Fruit fly (Drosophila melanogaster) whole organism, embryonic: Measurements from ENCODE around the gene Gyc88E.

Experiments used
- Atf-2 ChIP-seq: fragments of 200-800 bp; sonication (Bioruptor generic); optimal IDR thresholded peaks from 2 replicates; lab custom pipeline; 2016; ENCODE audit warnings: missing biosample characterization, missing genetic modification characterization
- Atf6 ChIP-seq: fragments of 200-800 bp; sonication (Bioruptor generic); IDR thresholded peaks from 2 replicates; pipeline ENCODE4 v1.3.6; 2022; ENCODE audit warnings: missing biosample characterization, missing genetic modification characterization
- CG11093 ChIP-seq: fragments of 200-800 bp; sonication (Bioruptor generic); IDR thresholded peaks from 3 replicates; pipeline ENCODE4 v1.3.6; 2022; ENCODE audit warnings: missing biosample characterization, missing genetic modification characterization
- CG11247 ChIP-seq: fragments of 200-800 bp; sonication (Bioruptor generic); IDR thresholded peaks from 2 replicates; pipeline ENCODE4 v1.3.6; 2022; ENCODE audit warnings: missing biosample characterization, missing genetic modification characterization
- CG11398 ChIP-seq: fragments of 200-800 bp; sonication (Bioruptor generic); optimal IDR thresholded peaks from 2 replicates; lab custom pipeline; 2016; ENCODE audit warnings: missing biosample characterization, missing genetic modification characterization
- CG11560 ChIP-seq: fragments of 200-800 bp; sonication (Bioruptor generic); IDR thresholded peaks from 3 replicates; pipeline ENCODE4 v1.3.6; 2022; ENCODE audit warnings: missing biosample characterization, missing genetic modification characterization
- CG12071 ChIP-seq: fragments of 200-800 bp; sonication (Bioruptor generic); optimal IDR thresholded peaks from 3 replicates; lab custom pipeline; 2018; ENCODE audit warnings: missing biosample characterization, mild to moderate bottlenecking, missing genetic modification characterization
- CG13894 ChIP-seq: fragments of 200-800 bp; sonication (Bioruptor generic); optimal IDR thresholded peaks from 3 replicates; lab custom pipeline; 2018; ENCODE audit warnings: missing biosample characterization, mild to moderate bottlenecking, missing genetic modification characterization, moderate library complexity
- CG14050 ChIP-seq: fragments of 200-800 bp; sonication (Bioruptor generic); IDR thresholded peaks from 3 replicates; pipeline ENCODE4 v1.3.6; 2022; ENCODE audit warnings: missing biosample characterization, missing genetic modification characterization
- CG15514 ChIP-seq: fragments of 200-800 bp; sonication (Bioruptor generic); optimal IDR thresholded peaks from 3 replicates; lab custom pipeline; 2017; ENCODE audit warnings: missing biosample characterization, missing genetic modification characterization, mild to moderate bottlenecking, moderate library complexity, missing genetic modification reagents
- CG17385 ChIP-seq: fragments of 200-800 bp; sonication (Bioruptor generic); optimal IDR thresholded peaks from 3 replicates; lab custom pipeline; 2018; ENCODE audit warnings: missing biosample characterization, mild to moderate bottlenecking, missing genetic modification characterization
- CG17802 ChIP-seq: fragments of 200-800 bp; sonication (Bioruptor generic); optimal IDR thresholded peaks from 2 replicates; lab custom pipeline; 2018; ENCODE audit warnings: missing biosample characterization, mild to moderate bottlenecking, missing genetic modification characterization, moderate library complexity
- CG2199 ChIP-seq: fragments of 200-800 bp; sonication (Bioruptor generic); IDR thresholded peaks from 3 replicates; pipeline ENCODE4 v1.3.6; 2022; ENCODE audit warnings: missing biosample characterization, missing genetic modification characterization
- CG30431 ChIP-seq: fragments of 200-800 bp; sonication (Bioruptor generic); optimal IDR thresholded peaks from 2 replicates; lab custom pipeline; 2017; ENCODE audit warnings: missing biosample characterization, missing genetic modification characterization
- CG4360 ChIP-seq: fragments of 200-800 bp; sonication (Bioruptor generic); IDR thresholded peaks from 2 replicates; pipeline ENCODE4 v1.3.6; 2022; ENCODE audit warnings: missing biosample characterization, missing genetic modification characterization
- CG4820 ChIP-seq: fragments of 200-800 bp; sonication (Bioruptor generic); optimal IDR thresholded peaks from 3 replicates; lab custom pipeline; 2016; ENCODE audit warnings: missing biosample characterization, missing genetic modification characterization
- CG6175 ChIP-seq: fragments of 200-800 bp; sonication (Bioruptor generic); IDR thresholded peaks from 3 replicates; pipeline ENCODE4 v1.3.6; 2022; ENCODE audit warnings: missing biosample characterization, missing genetic modification characterization
- CG9797 ChIP-seq: fragments of 200-800 bp; sonication (Bioruptor generic); optimal IDR thresholded peaks from 3 replicates; lab custom pipeline; 2018; ENCODE audit warnings: missing biosample characterization, mild to moderate bottlenecking, missing genetic modification characterization
- CHES-1-like ChIP-seq: fragments of 200-800 bp; sonication (Bioruptor generic); optimal IDR thresholded peaks from 2 replicates; lab custom pipeline; 2016; ENCODE audit warnings: missing biosample characterization, missing genetic modification characterization
- Deaf1 ChIP-seq: fragments of 200-800 bp; optimal IDR thresholded peaks from 3 replicates; lab custom pipeline; 2019; ENCODE audit warnings: missing biosample characterization, mild to moderate bottlenecking, missing genetic modification characterization, moderate library complexity
- E2f2 ChIP-seq: fragments of 200-800 bp; sonication (Bioruptor generic); IDR thresholded peaks from 2 replicates; pipeline ENCODE4 v1.3.6; 2022; ENCODE audit warnings: missing biosample characterization, missing genetic modification characterization
- Hr3 ChIP-seq: fragments of 200-800 bp; sonication (Bioruptor generic); optimal IDR thresholded peaks from 3 replicates; lab custom pipeline; 2016; ENCODE audit warnings: missing biosample characterization, missing genetic modification characterization
- Lpt ChIP-seq: fragments of >200 bp; optimal IDR thresholded peaks from 2 replicates; lab custom pipeline; 2018; ENCODE audit warnings: missing biosample characterization, missing genetic modification characterization
- Neu2 ChIP-seq: fragments of 200-800 bp; sonication (Bioruptor generic); optimal IDR thresholded peaks from 3 replicates; lab custom pipeline; 2016; ENCODE audit warnings: missing biosample characterization, missing genetic modification characterization, borderline replicate concordance
- Xbp1 ChIP-seq: fragments of 200-800 bp; sonication (Bioruptor generic); optimal IDR thresholded peaks from 3 replicates; lab custom pipeline; 2016; ENCODE audit warnings: missing biosample characterization, mild to moderate bottlenecking, missing genetic modification characterization
- al ChIP-seq: fragments of 200-800 bp; sonication (Bioruptor generic); IDR thresholded peaks from 2 replicates; pipeline ENCODE4 v1.3.6; 2022; ENCODE audit warnings: missing biosample characterization, missing genetic modification characterization
- bab2 ChIP-seq: fragments of 200-800 bp; sonication (Bioruptor generic); optimal IDR thresholded peaks from 2 replicates; lab custom pipeline; 2016; ENCODE audit warnings: missing biosample characterization, missing genetic modification characterization
- bsh ChIP-seq, 2 experiments: fragments of 200-800 bp; sonication (Bioruptor generic); optimal IDR thresholded peaks; 2 replicates each; lab custom pipeline; 2017 to 2018; ENCODE audit warnings: mild to moderate bottlenecking in 2 of 2, missing biosample characterization in 2 of 2, missing genetic modification characterization in 2 of 2, moderate library complexity in 1 of 2
- chif ChIP-seq, 2 experiments: fragments of 200-800 bp; sonication (Bioruptor generic); optimal IDR thresholded peaks; 3 replicates each; lab custom pipeline; 2016; ENCODE audit warnings: missing biosample characterization in 2 of 2, missing genetic modification characterization in 2 of 2
- cwo ChIP-seq: fragments of 200-800 bp; sonication (Bioruptor generic); optimal IDR thresholded peaks from 3 replicates; lab custom pipeline; 2017; ENCODE audit warnings: missing biosample characterization, missing genetic modification characterization, mild to moderate bottlenecking, moderate library complexity, missing genetic modification reagents
- emc ChIP-seq: fragments of 200-800 bp; sonication (Bioruptor generic); optimal IDR thresholded peaks from 2 replicates; lab custom pipeline; 2016; ENCODE audit warnings: missing biosample characterization, missing genetic modification characterization
- ftz-f1 ChIP-seq: fragments of 200-800 bp; sonication (Bioruptor generic); optimal IDR thresholded peaks from 2 replicates; lab custom pipeline; 2016; ENCODE audit warnings: missing biosample characterization, missing genetic modification characterization
- gcm2 ChIP-seq: fragments of 200-800 bp; sonication (Bioruptor generic); optimal IDR thresholded peaks from 2 replicates; lab custom pipeline; 2016; ENCODE audit warnings: missing biosample characterization, missing genetic modification characterization
- hbn ChIP-seq: fragments of 200-800 bp; sonication (Bioruptor generic); IDR thresholded peaks from 2 replicates; pipeline ENCODE4 v1.3.6; 2022; ENCODE audit warnings: missing biosample characterization, missing genetic modification characterization; ENCODE audit not compliant: partially characterized antibody
- jing ChIP-seq: fragments of 200-800 bp; sonication (Bioruptor generic); optimal IDR thresholded peaks from 2 replicates; lab custom pipeline; 2018; ENCODE audit warnings: missing biosample characterization, mild to moderate bottlenecking, missing genetic modification characterization
- kah ChIP-seq: fragments of 200-800 bp; sonication (Bioruptor generic); optimal IDR thresholded peaks from 2 replicates; lab custom pipeline; 2018; ENCODE audit warnings: missing biosample characterization, mild to moderate bottlenecking, missing genetic modification characterization
- lov ChIP-seq, 2 experiments: fragments of 200-800 bp in 1 of 2; fragments of >200 bp in 1 of 2; sonication (Bioruptor generic) in 1 of 2; IDR thresholded peaks in 1 of 2; optimal IDR thresholded peaks in 1 of 2; 2 replicates in 1 of 2; 3 replicates in 1 of 2; pipeline versions ENCODE4 v1.3.6 to Lab custom; 2017 to 2022; ENCODE audit warnings: missing biosample characterization in 1 of 2, missing genetic modification characterization in 1 of 2
- luna ChIP-seq: fragments of 200-800 bp; sonication (Bioruptor generic); optimal IDR thresholded peaks from 2 replicates; lab custom pipeline; 2016; ENCODE audit warnings: missing biosample characterization, missing genetic modification characterization
- maf-S ChIP-seq: fragments of 200-800 bp; sonication (Bioruptor generic); optimal IDR thresholded peaks from 2 replicates; lab custom pipeline; 2016; ENCODE audit warnings: missing biosample characterization, missing genetic modification characterization
- mam ChIP-seq: fragments of 200-800 bp; sonication (Bioruptor generic); optimal IDR thresholded peaks from 3 replicates; lab custom pipeline; 2016; ENCODE audit warnings: missing biosample characterization, missing genetic modification characterization
- nau ChIP-seq: fragments of 200-800 bp; sonication (Bioruptor generic); optimal IDR thresholded peaks from 3 replicates; lab custom pipeline; 2017; ENCODE audit warnings: missing biosample characterization, mild to moderate bottlenecking, missing genetic modification characterization, missing genetic modification reagents
- nom ChIP-seq: fragments of 200-800 bp; sonication (Bioruptor generic); optimal IDR thresholded peaks from 2 replicates; lab custom pipeline; 2017; ENCODE audit warnings: missing biosample characterization, missing genetic modification characterization, mild to moderate bottlenecking, moderate library complexity, missing genetic modification reagents
- otp ChIP-seq: fragments of 200-800 bp; sonication (Bioruptor generic); IDR thresholded peaks from 3 replicates; pipeline ENCODE4, ENCODE4 v1.3.6; 2022; ENCODE audit warnings: missing biosample characterization, missing genetic modification characterization
- peb ChIP-seq: fragments of 200-800 bp; sonication (Bioruptor generic); IDR thresholded peaks from 2 replicates; pipeline ENCODE4 v1.3.6; 2022; ENCODE audit warnings: missing biosample characterization, missing genetic modification characterization
- phol ChIP-seq: fragments of 200-800 bp; sonication (Bioruptor generic); optimal IDR thresholded peaks from 3 replicates; lab custom pipeline; 2018; ENCODE audit warnings: missing biosample characterization, mild to moderate bottlenecking, missing genetic modification characterization, moderate library complexity
- pzg ChIP-seq: fragments of 200-800 bp; sonication (Bioruptor generic); optimal IDR thresholded peaks from 3 replicates; lab custom pipeline; 2018; ENCODE audit warnings: missing biosample characterization, mild to moderate bottlenecking, missing genetic modification characterization, moderate library complexity
- tin ChIP-seq: fragments of 200-800 bp; sonication (Bioruptor generic); optimal IDR thresholded peaks from 3 replicates; lab custom pipeline; 2016; ENCODE audit warnings: missing biosample characterization, missing genetic modification characterization
- twi ChIP-seq: fragments of 200-800 bp; optimal IDR thresholded peaks from 2 replicates; lab custom pipeline; 2019; ENCODE audit warnings: missing biosample characterization, mild to moderate bottlenecking, missing genetic modification characterization, moderate library complexity
- vnd ChIP-seq: fragments of 200-800 bp; sonication (Bioruptor generic); IDR thresholded peaks from 3 replicates; pipeline ENCODE4 v1.3.6; 2022; ENCODE audit warnings: missing biosample characterization, missing genetic modification characterization; ENCODE audit not compliant: partially characterized antibody
- wek ChIP-seq: fragments of 200-800 bp; sonication (Bioruptor generic); optimal IDR thresholded peaks from 3 replicates; lab custom pipeline; 2018; ENCODE audit warnings: missing biosample characterization, mild to moderate bottlenecking, missing genetic modification characterization, moderate library complexity

Gyc88E gene

dm6 chr3R:15229329-15229876, 79.2 kb downstream of the Gyc88E start, which contains the start of the genes Art3 and mRpS10 (continued):
- TF ChIP-seq Hr3 (GFP tag; lab: Kevin White, UChicago) (peak; percentile 100), CG17385 (GFP tag; lab: Kevin White, UChicago) (peak; percentile 100), Neu2 (GFP tag; lab: Kevin White, UChicago) (peak; percentile 100), hbn (GFP tag; lab: Robert Waterston, UW) (peak; percentile 47), nau (GFP tag; lab: Kevin White, UChicago) (no peak), CG2199 (peak; percentile 100), CG14050 (GFP tag; lab: Robert Waterston, UW) (peak; percentile 100), CG13894 (tag; lab: Kevin White, UChicago) (peak; percentile 100), vnd (GFP tag; lab: Robert Waterston, UW) (no peak), gcm2 (peak; percentile 99), CG17802 (tag; lab: Kevin White, UChicago) (peak; percentile 96), wek (GFP tag; lab: Kevin White, UChicago) (peak; percentile 98), CG30431 (GFP tag; lab: Kevin White, UChicago) (peak; percentile 100), al (peak; percentile 100), CG9797 (GFP tag; lab: Kevin White, UChicago) (peak; percentile 87), lov (optimal IDR thresholded peaks at IDR 0.05; lab: Kevin White, UChicago) (no peak), lov (GFP tag; IDR thresholded peaks at IDR 0.05; lab: Robert Waterston, UW) (peak; percentile 100), CG11398 (GFP tag; lab: Kevin White, UChicago) (peak; percentile 100), CG15514 (GFP tag; lab: Kevin White, UChicago) (peak; percentile 96), Xbp1 (GFP tag; lab: Kevin White, UChicago) (peak; percentile 100), CG4820 (GFP tag; lab: Kevin White, UChicago) (peak; percentile 99), mam (GFP tag; lab: Kevin White, UChicago) (peak; percentile 100), emc (peak; percentile 100), maf-S (GFP tag; lab: Kevin White, UChicago) (peak; percentile 100), tin (GFP tag; lab: Kevin White, UChicago) (peak; percentile 100), CG12071 (GFP tag; lab: Kevin White, UChicago) (peak; percentile 100), cwo (peak; percentile 99), E2f2 (GFP tag; lab: Robert Waterston, UW) (peak; percentile 96), kah (GFP tag; lab: Kevin White, UChicago) (peak; percentile 99), CG11560 (tag; lab: Robert Waterston, UW) (peak; percentile 95), luna (GFP tag; lab: Kevin White, UChicago) (peak; percentile 99), twi (peak; percentile 100), otp (GFP tag; lab: Robert Waterston, UW) (peak; percentile 100), CG4360 (GFP tag; lab: Robert Waterston, UW) (peak; percentile 96), Deaf1 (tag; lab: Kevin White, UChicago) (peak; percentile 94), bab2 (GFP tag; lab: Kevin White, UChicago) (peak; percentile 100), Atf6 (GFP tag; lab: Robert Waterston, UW) (peak; percentile 100), ftz-f1 (GFP tag; lab: Kevin White, UChicago) (peak; percentile 94), bsh (GFP tag; optimal IDR thresholded peaks at IDR 0.05; lab: Kevin White, UChicago) (peak in 1 of 2 experiments; percentile 100), phol (tag; lab: Kevin White, UChicago) (peak; percentile 100), nom (peak; percentile 99), CG11247 (GFP tag; lab: Robert Waterston, UW) (peak; percentile 100), Atf-2 (peak; percentile 100), CG6175 (GFP tag; lab: Robert Waterston, UW) (peak; percentile 100), pzg (peak; percentile 76), jing (peak; percentile 100), chif (GFP tag; optimal IDR thresholded peaks at IDR 0.05; lab: Kevin White, UChicago) (peak; percentile 100), CHES-1-like (peak; percentile 100), CG11093 (GFP tag; lab: Robert Waterston, UW) (peak; percentile 100), Lpt (GFP tag; lab: Kevin White, UChicago) (no peak), peb (GFP tag; lab: Robert Waterston, UW) (peak; percentile 100)
